Worm (Caenorhabditis elegans) whole organism, mixed stage, embryonic: ENCODE measurements around the gene seb-3.

Experiments used
- M03D4.4 ChIP-seq: sonication (generic microtip); optimal IDR thresholded peaks from 2 replicates; lab custom pipeline; 2017; ENCODE audit warnings: mild to moderate bottlenecking, missing genetic modification characterization, missing compliant biosample characterization
- bed-3 ChIP-seq: fragments of 200-800 bp; sonication (Bioruptor generic); optimal IDR thresholded peaks from 3 replicates; lab custom pipeline; 2018; ENCODE audit warnings: mild to moderate bottlenecking, missing genetic modification characterization, moderate library complexity, missing compliant biosample characterization
- blmp-1 ChIP-seq: fragments of 150-350 bp; optimal IDR thresholded peaks from 2 replicates; lab custom pipeline; 2014; ENCODE audit warnings: missing biosample characterization, missing genetic modification characterization
- ceh-39 ChIP-seq: fragments of 150-350 bp; optimal IDR thresholded peaks from 2 replicates; lab custom pipeline; 2014; ENCODE audit warnings: missing biosample characterization, missing genetic modification characterization
- ceh-43 ChIP-seq: fragments of 200-800 bp; sonication (Bioruptor generic); optimal IDR thresholded peaks from 2 replicates; lab custom pipeline; 2018; ENCODE audit warnings: mild to moderate bottlenecking, missing genetic modification characterization, moderate library complexity, missing compliant biosample characterization
- drap-1 ChIP-seq: fragments of 200-800 bp; sonication (Bioruptor generic); optimal IDR thresholded peaks from 3 replicates; lab custom pipeline; 2018; ENCODE audit warnings: mild to moderate bottlenecking, missing genetic modification characterization, missing compliant biosample characterization
- elt-1 ChIP-seq: sonication (generic microtip); optimal IDR thresholded peaks from 2 replicates; lab custom pipeline; 2017; ENCODE audit warnings: missing genetic modification characterization, mild to moderate bottlenecking, missing compliant biosample characterization, antibody characterized with exemption, moderate library complexity, borderline replicate concordance; ENCODE audit not compliant: insufficient read depth
- elt-3 ChIP-seq: fragments of 150-350 bp; optimal IDR thresholded peaks from 2 replicates; lab custom pipeline; 2014; ENCODE audit warnings: missing biosample characterization, missing genetic modification characterization
- flh-1 ChIP-seq: fragments of 200-800 bp; sonication (Bioruptor generic); optimal IDR thresholded peaks from 2 replicates; lab custom pipeline; 2018; ENCODE audit warnings: mild to moderate bottlenecking, missing genetic modification characterization, moderate library complexity, missing compliant biosample characterization
- ham-2 ChIP-seq: fragments of 200-800 bp; sonication (Bioruptor generic); optimal IDR thresholded peaks from 2 replicates; lab custom pipeline; 2018; ENCODE audit warnings: mild to moderate bottlenecking, missing genetic modification characterization, missing compliant biosample characterization
- hlh-1 ChIP-seq: fragments of 150-350 bp; optimal IDR thresholded peaks from 2 replicates; lab custom pipeline; 2014; ENCODE audit warnings: missing biosample characterization, missing genetic modification reagents, missing genetic modification characterization
- lin-13 ChIP-seq: fragments of 150-350 bp; optimal IDR thresholded peaks from 2 replicates; lab custom pipeline; 2014; ENCODE audit warnings: missing biosample characterization, missing genetic modification characterization
- lin-32 ChIP-seq: fragments of 200-800 bp; sonication (Bioruptor generic); optimal IDR thresholded peaks from 2 replicates; lab custom pipeline; 2018; ENCODE audit warnings: mild to moderate bottlenecking, missing genetic modification characterization, missing compliant biosample characterization
- lsy-2 ChIP-seq: fragments of 150-350 bp; optimal IDR thresholded peaks from 2 replicates; lab custom pipeline; 2014; ENCODE audit warnings: missing biosample characterization, missing genetic modification characterization
- mab-5 ChIP-seq: fragments of 150-350 bp; optimal IDR thresholded peaks from 2 replicates; lab custom pipeline; 2014; ENCODE audit warnings: missing biosample characterization, missing genetic modification characterization
- mep-1 ChIP-seq: fragments of 150-350 bp; optimal IDR thresholded peaks from 2 replicates; lab custom pipeline; 2017; ENCODE audit warnings: missing biosample characterization, missing genetic modification reagents, missing genetic modification characterization, inconsistent platforms
- mls-2 ChIP-seq: sonication (generic microtip); optimal IDR thresholded peaks from 2 replicates; lab custom pipeline; 2016; ENCODE audit warnings: mild to moderate bottlenecking, missing genetic modification characterization, moderate library complexity, missing compliant biosample characterization
- nhr-12 ChIP-seq: fragments of 150-350 bp; optimal IDR thresholded peaks from 2 replicates; lab custom pipeline; 2014; ENCODE audit warnings: missing biosample characterization, missing genetic modification characterization
- nhr-2 ChIP-seq: fragments of 150-350 bp; optimal IDR thresholded peaks from 2 replicates; lab custom pipeline; 2014; ENCODE audit warnings: missing biosample characterization, missing genetic modification characterization
- nhr-237 ChIP-seq: fragments of 150-350 bp; optimal IDR thresholded peaks from 2 replicates; lab custom pipeline; 2014; ENCODE audit warnings: missing biosample characterization, missing genetic modification characterization
- pha-4 ChIP-seq: fragments of 150-350 bp; optimal IDR thresholded peaks from 2 replicates; lab custom pipeline; 2018; ENCODE audit warnings: missing biosample characterization, missing genetic modification reagents, missing genetic modification characterization
- sem-2 ChIP-seq: fragments of 200-800 bp; sonication (Bioruptor generic); optimal IDR thresholded peaks from 2 replicates; lab custom pipeline; 2018; ENCODE audit warnings: mild to moderate bottlenecking, missing genetic modification characterization, missing compliant biosample characterization
- snpc-4 ChIP-seq: fragments of 150-350 bp; optimal IDR thresholded peaks from 2 replicates; lab custom pipeline; 2014; ENCODE audit warnings: missing biosample characterization, missing genetic modification characterization
- sptf-1 ChIP-seq: sonication (generic microtip); optimal IDR thresholded peaks from 2 replicates; lab custom pipeline; 2017; ENCODE audit warnings: mild to moderate bottlenecking, missing genetic modification characterization, moderate library complexity, missing compliant biosample characterization
- tbx-8 ChIP-seq: fragments of 200-800 bp; sonication (Bioruptor generic); optimal IDR thresholded peaks from 2 replicates; lab custom pipeline; 2018; ENCODE audit warnings: mild to moderate bottlenecking, missing genetic modification characterization, moderate library complexity, missing compliant biosample characterization
- unc-39 ChIP-seq: fragments of 150-350 bp; optimal IDR thresholded peaks from 2 replicates; lab custom pipeline; 2014; ENCODE audit warnings: missing biosample characterization, missing genetic modification characterization
- unc-62 ChIP-seq: fragments of 150-350 bp; optimal IDR thresholded peaks from 2 replicates; lab custom pipeline; 2014; ENCODE audit warnings: missing biosample characterization, missing genetic modification reagents, missing genetic modification characterization
- zip-8 ChIP-seq: fragments of 150-350 bp; optimal IDR thresholded peaks from 2 replicates; lab custom pipeline; 2014; ENCODE audit warnings: missing biosample characterization, missing genetic modification characterization
- ztf-11 ChIP-seq: fragments of 150-350 bp; optimal IDR thresholded peaks from 2 replicates; lab custom pipeline; 2014; ENCODE audit warnings: missing biosample characterization, missing genetic modification characterization

Gene seb-3

DNA sequence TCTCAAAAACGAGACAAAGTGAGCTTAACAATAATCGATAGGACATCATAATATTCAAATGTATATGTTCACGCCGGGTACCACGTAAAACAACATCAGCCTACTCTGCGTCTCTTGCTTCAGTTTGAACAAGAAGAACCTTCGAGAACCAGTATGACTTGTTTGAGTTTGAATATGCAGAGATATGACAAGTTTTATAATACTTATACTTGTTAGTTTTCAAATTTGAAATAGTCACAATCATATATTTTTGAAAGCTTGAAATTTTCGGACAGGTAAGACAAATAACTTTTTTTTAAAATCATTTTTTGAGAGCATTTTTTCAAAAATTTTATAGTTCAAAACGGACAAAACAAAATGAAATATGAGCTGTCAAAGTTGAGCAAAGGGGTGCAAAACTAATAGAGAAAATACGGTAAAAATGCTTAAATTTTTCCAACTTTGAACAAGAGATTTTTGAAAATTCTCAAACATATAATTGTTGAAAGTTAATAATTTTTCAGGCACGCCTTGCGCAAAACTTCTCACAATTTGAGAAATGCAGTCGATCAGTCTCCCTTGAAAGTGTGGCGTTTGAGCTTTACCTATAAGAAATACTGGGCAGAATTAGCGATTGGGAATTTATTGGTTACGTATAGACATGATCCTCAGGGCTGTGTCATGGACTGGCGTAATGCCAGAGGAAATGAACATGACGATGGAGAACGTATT, 27.3 kb downstream of the seb-3 start, which contains the start of gene H03G16.1:
H03G16.1 (plus strand) TSS at position 661 of the 711 bp plus-strand sequence.
- TF ChIP-seq sptf-1 (tag; lab: Kevin White, UChicago) = no peak
- no peak for TF ChIP-seq elt-3 (tag; lab: Kevin White, UChicago)
- TF ChIP-seq hlh-1 (tag; lab: Kevin White, UChicago) = no peak
- no peak for TF ChIP-seq pha-4 (tag; lab: Kevin White, UChicago)
- TF ChIP-seq unc-62 (GFP tag; lab: Kevin White, UChicago) = no peak
- TF ChIP-seq snpc-4 (tag; lab: Kevin White, UChicago) = no peak
- TF ChIP-seq bed-3 (GFP tag; lab: Kevin White, UChicago) = no peak
- no peak for TF ChIP-seq blmp-1
- no peak for TF ChIP-seq zip-8 (tag; lab: Kevin White, UChicago)
- TF ChIP-seq ztf-11 (tag; lab: Kevin White, UChicago) = no peak
- TF ChIP-seq lin-13 (tag; lab: Kevin White, UChicago) = no peak
- TF ChIP-seq flh-1 (GFP tag; lab: Kevin White, UChicago) = no peak

DNA sequence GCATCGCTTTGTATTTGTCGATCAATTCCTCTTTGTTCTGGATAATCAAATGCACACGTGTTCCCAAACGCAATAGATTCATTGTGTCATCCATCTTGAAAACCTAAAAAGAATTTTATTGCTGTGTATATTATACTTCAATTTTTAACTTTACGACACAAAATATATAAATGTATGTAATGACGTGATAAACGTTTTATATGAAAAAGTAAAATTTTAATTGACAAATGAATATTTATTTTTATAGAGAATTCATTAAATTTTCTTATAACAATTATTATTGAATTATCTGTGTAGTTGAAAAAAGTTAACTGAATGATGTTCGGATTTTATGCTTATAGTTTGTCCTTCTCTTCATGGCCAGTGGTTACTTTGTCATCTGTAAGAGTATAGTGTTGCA, 29.8 kb downstream of the seb-3 start, which contains the start of gene H03G16.7:
H03G16.7 (minus strand) TSS at position 101 of the 400 bp plus-strand sequence.
- no peak for TF ChIP-seq mls-2

DNA sequence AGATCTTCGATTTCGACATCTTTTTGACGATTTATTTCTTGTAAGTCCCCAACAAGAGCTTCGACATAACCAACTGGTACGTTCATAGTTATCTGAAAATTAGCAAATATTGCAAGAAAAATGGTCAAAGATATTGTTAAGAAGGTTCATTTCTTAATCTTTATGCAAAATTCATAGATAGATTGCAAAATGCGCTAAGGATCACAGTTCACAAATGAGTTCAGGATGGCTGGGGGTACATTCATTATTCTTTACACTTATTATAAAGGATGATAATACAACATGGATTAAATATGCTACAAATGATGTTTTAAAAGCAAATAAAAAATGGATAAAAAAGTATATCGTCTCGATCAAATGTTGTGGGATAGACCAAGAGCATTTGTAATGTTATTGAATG, 30.6 kb downstream of the seb-3 start, which contains the start of gene H03G16.5:
H03G16.5 (minus strand) TSS at position 101 of the 400 bp plus-strand sequence.
- no peak for TF ChIP-seq tbx-8 (GFP tag; lab: Kevin White, UChicago)

DNA sequence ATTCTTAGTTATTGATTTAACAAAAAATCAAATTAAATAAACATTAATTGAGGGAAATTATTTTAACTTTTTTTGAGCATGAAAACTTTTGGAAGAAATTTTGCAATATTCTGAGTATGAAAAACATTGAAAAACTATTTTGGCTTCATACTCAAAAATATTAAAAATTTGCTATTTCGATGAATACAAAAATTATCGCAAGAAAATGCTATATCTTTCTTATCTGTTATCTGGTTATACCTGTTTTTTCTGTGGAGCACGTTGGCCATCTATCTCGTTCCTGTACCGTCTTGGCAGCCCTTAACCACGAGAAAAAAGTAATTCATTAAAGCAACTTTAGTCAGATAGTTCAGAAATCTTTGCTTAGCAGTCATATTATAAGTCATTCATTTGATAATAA, 31.8 kb downstream of the seb-3 start:
- no peak for TF ChIP-seq flh-1 (GFP tag; lab: Kevin White, UChicago)
- TF ChIP-seq elt-1 = no peak
- TF ChIP-seq blmp-1 = no peak
- no peak for TF ChIP-seq unc-62 (GFP tag; lab: Kevin White, UChicago)
- TF ChIP-seq drap-1 (GFP tag; lab: Kevin White, UChicago) = no peak
- no peak for TF ChIP-seq ceh-43
- TF ChIP-seq ham-2 (GFP tag; lab: Kevin White, UChicago) = no peak
- TF ChIP-seq mls-2 = no peak
- TF ChIP-seq elt-3 (tag; lab: Kevin White, UChicago) = no peak
- no peak for TF ChIP-seq unc-39 (tag; lab: Kevin White, UChicago)
- no peak for TF ChIP-seq nhr-2 (tag; lab: Kevin White, UChicago)
- TF ChIP-seq sem-2 = no peak
- no peak for TF ChIP-seq sptf-1 (tag; lab: Kevin White, UChicago)
- no peak for TF ChIP-seq M03D4.4 (tag; lab: Kevin White, UChicago)
- no peak for TF ChIP-seq nhr-12 (tag; lab: Kevin White, UChicago)
- no peak for TF ChIP-seq nhr-237 (tag; lab: Kevin White, UChicago)

DNA sequence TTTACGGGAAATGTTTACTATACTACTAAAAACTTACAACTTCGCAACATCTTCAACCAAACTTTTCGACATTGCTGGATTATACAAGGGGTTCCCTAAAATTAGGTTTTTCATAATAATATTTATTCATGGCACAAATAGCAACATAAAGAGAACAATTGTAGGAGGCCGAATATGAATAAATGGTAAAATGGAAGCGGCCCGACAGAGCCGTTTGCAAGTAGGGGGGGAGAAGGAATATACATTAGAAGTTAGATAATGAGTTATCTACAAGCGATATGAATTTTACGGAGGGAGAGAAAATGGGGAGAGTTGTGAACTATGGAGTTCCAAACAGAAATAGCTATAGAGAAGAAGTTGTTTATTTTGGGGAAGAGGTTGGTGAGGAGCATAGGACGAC, 34.2 kb downstream of the seb-3 start, which contains the start of gene fbxa-96:
fbxa-96 (minus strand) TSS at position 101 of the 400 bp plus-strand sequence.
- TF ChIP-seq pha-4 (tag; lab: Kevin White, UChicago) = no peak

DNA sequence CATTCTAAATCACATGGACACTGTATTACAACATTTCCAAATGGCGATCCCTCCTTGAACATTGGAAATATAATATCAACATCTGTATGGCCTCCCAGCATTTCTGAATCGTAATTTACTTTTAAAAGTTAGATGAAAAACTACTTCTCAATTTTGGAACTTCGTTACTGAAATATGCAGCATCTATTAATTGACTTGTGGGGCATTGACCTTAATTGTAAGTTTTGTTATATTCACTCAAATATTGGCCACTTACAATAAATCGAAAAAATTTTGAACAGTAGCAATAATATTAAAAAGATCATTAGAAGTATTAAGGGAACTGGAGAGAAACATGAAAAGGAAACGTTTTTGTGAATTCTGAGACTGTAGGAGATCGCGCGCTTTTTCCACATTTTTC, 43.1 kb downstream of the seb-3 start, which contains the start of gene mam-6:
mam-6 (minus strand) TSS at position 101 of the 400 bp plus-strand sequence.
- no peak for TF ChIP-seq tbx-8 (GFP tag; lab: Kevin White, UChicago)
- no peak for TF ChIP-seq mab-5
- TF ChIP-seq sem-2 = no peak
- TF ChIP-seq lin-32 = no peak
- no peak for TF ChIP-seq zip-8 (tag; lab: Kevin White, UChicago)
- TF ChIP-seq ham-2 (GFP tag; lab: Kevin White, UChicago) = no peak
- no peak for TF ChIP-seq nhr-12 (tag; lab: Kevin White, UChicago)
- no peak for TF ChIP-seq ceh-39 (tag; lab: Kevin White, UChicago)
- TF ChIP-seq lsy-2 (tag; lab: Kevin White, UChicago) = no peak
- no peak for TF ChIP-seq pha-4 (tag; lab: Kevin White, UChicago)
- TF ChIP-seq mep-1 = no peak
